Worm (Caenorhabditis elegans): ENCODE measurements around the gene atrn-1.

ce11 chrX:14739466-14739865 lies 28.1 kb downstream of the atrn-1 start:
- TF ChIP-seq T22C8.4 (GFP tag; IDR thresholded peaks at IDR 0.05) (no peak), cog-1 (tag; optimal IDR thresholded peaks at IDR 0.05) (no peak), ztf-29 (GFP tag; IDR thresholded peaks at IDR 0.05) (no peak)
